Fruit fly (Drosophila melanogaster): Measurements from ENCODE around the gene CG14551.

DNA sequence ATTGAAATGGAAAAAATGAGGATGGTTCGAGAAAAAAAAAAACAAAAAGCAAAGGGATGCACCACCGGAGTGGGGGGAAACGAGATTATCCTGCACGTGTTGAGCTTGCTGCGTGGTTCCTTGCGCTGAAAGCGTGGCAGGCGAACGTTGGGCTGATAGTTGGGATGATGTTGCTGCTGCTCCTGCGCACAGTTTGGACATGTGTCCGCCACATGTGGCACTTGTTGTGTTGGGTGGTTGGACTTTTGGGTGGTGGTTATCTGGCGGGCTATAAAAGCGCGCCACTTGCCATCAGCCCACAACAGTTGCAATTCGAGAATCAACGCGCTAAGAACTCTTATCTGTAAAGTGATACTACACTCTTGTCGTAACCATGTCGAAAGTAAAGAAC lies 30.2 kb downstream of the CG14551 start:
- TF ChIP-seq Bteb2 (GFP tag; optimal IDR thresholded peaks at IDR 0.05) (no peak), Dref (GFP tag; IDR thresholded peaks at IDR 0.05) (no peak), CG17568 (GFP tag; optimal IDR thresholded peaks at IDR 0.05) (no peak), sima (GFP tag; optimal IDR thresholded peaks at IDR 0.05) (no peak), fd64A (GFP tag; optimal IDR thresholded peaks at IDR 0.05) (no peak), CG8478 (optimal IDR thresholded peaks at IDR 0.05) (no peak), gt (GFP tag; IDR thresholded peaks at IDR 0.05) (no peak), psq (GFP tag; optimal IDR thresholded peaks at IDR 0.05) (no peak), lmd (GFP tag; IDR thresholded peaks at IDR 0.05) (no peak), CG6813 (GFP tag; optimal IDR thresholded peaks at IDR 0.05) (no peak), Ssrp (tag; optimal IDR thresholded peaks at IDR 0.05) (no peak), kni (GFP tag; optimal IDR thresholded peaks at IDR 0.05) (no peak), fd3F (GFP tag; optimal IDR thresholded peaks at IDR 0.05) (no peak)

Measured in whole organism, embryonic.